Worm (Caenorhabditis elegans) whole organism, L4 larva: ENCODE data around the gene pks-1.

Source experiments
- T20F7.1 ChIP-seq: fragments of 200-800 bp; sonication (Bioruptor generic); optimal IDR thresholded peaks from 2 replicates; lab custom pipeline; 2018; ENCODE audit warnings: mild to moderate bottlenecking, missing genetic modification characterization, missing compliant biosample characterization
- T26A8.4 ChIP-seq: fragments of 200-800 bp; sonication (Bioruptor generic); IDR thresholded peaks from 2 replicates; pipeline ENCODE4 v1.3.6; 2022; ENCODE audit warnings: missing genetic modification characterization, missing compliant biosample characterization
- Y105C5A.15 ChIP-seq: fragments of 200-800 bp; sonication (Bioruptor generic); IDR thresholded peaks from 2 replicates; pipeline ENCODE4 v1.3.6; 2022; ENCODE audit warnings: missing genetic modification characterization, missing compliant biosample characterization
- Y48G9A.11 ChIP-seq: fragments of 200-800 bp; sonication (Bioruptor generic); IDR thresholded peaks from 2 replicates; pipeline ENCODE4 v1.3.6; 2022; ENCODE audit warnings: missing genetic modification reagents, missing genetic modification characterization, missing compliant biosample characterization
- Y5F2A.4 ChIP-seq: fragments of 200-800 bp; sonication (Bioruptor generic); optimal IDR thresholded peaks from 2 replicates; lab custom pipeline; 2018; ENCODE audit warnings: mild to moderate bottlenecking, missing genetic modification characterization, missing compliant biosample characterization
- Y75B8A.6 ChIP-seq: fragments of 200-800 bp; sonication (Bioruptor generic); IDR thresholded peaks from 2 replicates; pipeline ENCODE4 v1.3.6; 2022; ENCODE audit warnings: missing genetic modification reagents, missing genetic modification characterization, missing compliant biosample characterization
- ZK337.2 ChIP-seq: fragments of 200-800 bp; sonication (Bioruptor generic); IDR thresholded peaks from 2 replicates; pipeline ENCODE4 v1.3.6; 2022; ENCODE audit warnings: missing genetic modification reagents, missing genetic modification characterization, missing compliant biosample characterization
- ZK546.5 ChIP-seq, 2 experiments: sonication (generic microtip); optimal IDR thresholded peaks; 2 replicates each; lab custom pipeline; 2017; ENCODE audit warnings: missing biosample characterization in 2 of 2, missing genetic modification characterization in 2 of 2
- aha-1 ChIP-seq: fragments of 150-350 bp; peaks from one replicate; lab custom pipeline; 2014; ENCODE audit warnings: missing biosample characterization, missing genetic modification characterization
- aly-2 ChIP-seq: sonication (generic microtip); optimal IDR thresholded peaks from 2 replicates; lab custom pipeline; 2018; ENCODE audit warnings: missing biosample characterization, missing genetic modification characterization
- ama-1 ChIP-seq: fragments of 150-350 bp; optimal IDR thresholded peaks from 2 replicates; lab custom pipeline; 2014; ENCODE audit warnings: inconsistent platforms, mixed read lengths
- ceh-20 ChIP-seq: fragments of 200-800 bp; sonication (Bioruptor generic); IDR thresholded peaks from 2 replicates; pipeline ENCODE4 v1.3.6; 2022; ENCODE audit warnings: missing genetic modification reagents, missing genetic modification characterization, missing compliant biosample characterization
- ceh-62 ChIP-seq: sonication (generic microtip); optimal IDR thresholded peaks from 2 replicates; lab custom pipeline; 2017; ENCODE audit warnings: missing biosample characterization, missing genetic modification characterization
- cey-2 ChIP-seq: sonication (generic microtip); optimal IDR thresholded peaks from 3 replicates; lab custom pipeline; 2017; ENCODE audit warnings: missing genetic modification characterization, mild to moderate bottlenecking, missing compliant biosample characterization, antibody characterized with exemption, borderline replicate concordance; ENCODE audit not compliant: insufficient read depth
- daf-8 ChIP-seq: fragments of 200-800 bp; sonication (Bioruptor generic); IDR thresholded peaks from 2 replicates; pipeline ENCODE4 v1.3.6; 2022; ENCODE audit warnings: missing genetic modification characterization, missing compliant biosample characterization
- dmd-8 ChIP-seq: fragments of 200-800 bp; sonication (Bioruptor generic); IDR thresholded peaks from 2 replicates; pipeline ENCODE4 v1.3.6; 2022; ENCODE audit warnings: missing genetic modification characterization, missing compliant biosample characterization
- dmd-9 ChIP-seq: fragments of 200-800 bp; sonication (Bioruptor generic); IDR thresholded peaks from 2 replicates; pipeline ENCODE4 v1.3.6; 2022; ENCODE audit warnings: missing genetic modification reagents, missing genetic modification characterization, missing compliant biosample characterization
- duxl-1 ChIP-seq: sonication (generic microtip); optimal IDR thresholded peaks from 2 replicates; lab custom pipeline; 2016; ENCODE audit warnings: mild to moderate bottlenecking, missing genetic modification characterization, moderate library complexity, missing compliant biosample characterization; ENCODE audit not compliant: poor library complexity
- egl-27 ChIP-seq: sonication (generic microtip); optimal IDR thresholded peaks from 3 replicates; lab custom pipeline; 2017; ENCODE audit warnings: missing biosample characterization, missing genetic modification reagents, missing genetic modification characterization
- egl-43 ChIP-seq: fragments of 200-800 bp; sonication (Bioruptor generic); IDR thresholded peaks from 2 replicates; pipeline ENCODE4 v1.3.6; 2022; ENCODE audit warnings: missing genetic modification reagents, missing genetic modification characterization, missing compliant biosample characterization
- gei-8 ChIP-seq: fragments of 200-800 bp; sonication (Bioruptor generic); optimal IDR thresholded peaks from 2 replicates; lab custom pipeline; 2018; ENCODE audit warnings: mild to moderate bottlenecking, missing genetic modification characterization, missing compliant biosample characterization
- hif-1 ChIP-seq, 2 experiments: sonication (generic microtip); optimal IDR thresholded peaks; 2 replicates each; lab custom pipeline; 2016 to 2017; ENCODE audit warnings: missing compliant biosample characterization in 2 of 2, missing genetic modification characterization in 2 of 2, missing genetic modification reagents in 2 of 2, missing genotype in 2 of 2, mild to moderate bottlenecking in 1 of 2
- hlh-30 ChIP-seq: sonication (generic microtip); optimal IDR thresholded peaks from 2 replicates; lab custom pipeline; 2017; ENCODE audit warnings: antibody characterized with exemption, mild to moderate bottlenecking, missing genetic modification characterization, missing compliant biosample characterization; ENCODE audit not compliant: insufficient read depth
- jun-1 ChIP-seq: fragments of 150-350 bp; optimal IDR thresholded peaks from 2 replicates; lab custom pipeline; 2014; ENCODE audit warnings: missing biosample characterization, missing genetic modification reagents, missing genetic modification characterization
- lim-7 ChIP-seq: fragments of 200-800 bp; sonication (Bioruptor generic); IDR thresholded peaks from 2 replicates; pipeline ENCODE4 v1.3.6; 2022; ENCODE audit warnings: missing genetic modification characterization, missing compliant biosample characterization
- lin-13 ChIP-seq: fragments of 150-350 bp; optimal IDR thresholded peaks from 2 replicates; lab custom pipeline; 2014; ENCODE audit warnings: missing biosample characterization, missing genetic modification reagents, missing genetic modification characterization
- lin-29 ChIP-seq: fragments of 200-800 bp; sonication (Bioruptor generic); IDR thresholded peaks from 2 replicates; pipeline ENCODE4 v1.3.6; 2022; ENCODE audit warnings: missing genetic modification reagents, missing genetic modification characterization, missing compliant biosample characterization
- lin-38 ChIP-seq: fragments of 200-800 bp; sonication (Bioruptor generic); IDR thresholded peaks from 2 replicates; pipeline ENCODE4 v1.3.6; 2022; ENCODE audit warnings: missing genetic modification reagents, missing genetic modification characterization, missing compliant biosample characterization
- lir-3 ChIP-seq: sonication (generic microtip); optimal IDR thresholded peaks from 2 replicates; lab custom pipeline; 2016; ENCODE audit warnings: mild to moderate bottlenecking, missing genetic modification characterization, missing compliant biosample characterization
- madf-5 ChIP-seq, 2 experiments: fragments of 200-800 bp; sonication (Bioruptor generic); IDR thresholded peaks; 2 replicates each; pipeline ENCODE4 v1.3.6; 2022; ENCODE audit warnings: missing compliant biosample characterization in 2 of 2, missing genetic modification characterization in 2 of 2
- mdt-29 ChIP-seq: fragments of 200-800 bp; sonication (Bioruptor generic); IDR thresholded peaks from 2 replicates; pipeline ENCODE4 v1.3.6; 2022; ENCODE audit warnings: missing genetic modification reagents, missing genetic modification characterization, missing compliant biosample characterization
- mep-1 ChIP-seq: fragments of 150-350 bp; sonication (generic microtip); optimal IDR thresholded peaks from 3 replicates; lab custom pipeline; 2014; ENCODE audit warnings: missing biosample characterization, missing genetic modification characterization
- mes-2 ChIP-seq: sonication (generic microtip); optimal IDR thresholded peaks from 2 replicates; lab custom pipeline; 2016; ENCODE audit warnings: missing genotype, mild to moderate bottlenecking, missing genetic modification characterization, missing compliant biosample characterization; ENCODE audit not compliant: poor library complexity, severe bottlenecking
- mxl-2 ChIP-seq: fragments of 200-800 bp; sonication (Bioruptor generic); conservative IDR thresholded peaks from 2 replicates; pipeline ENCODE4 v1.3.6; 2022; ENCODE audit warnings: missing genetic modification reagents, missing genetic modification characterization, missing compliant biosample characterization
- mxl-3 ChIP-seq: fragments of 200-800 bp; sonication (Bioruptor generic); optimal IDR thresholded peaks from 2 replicates; lab custom pipeline; 2018; ENCODE audit warnings: mild to moderate bottlenecking, missing genetic modification characterization, missing compliant biosample characterization
- nhr-11 ChIP-seq: fragments of 150-350 bp; optimal IDR thresholded peaks from 2 replicates; lab custom pipeline; 2014; ENCODE audit warnings: missing biosample characterization, missing genetic modification characterization
- nhr-111 ChIP-seq: fragments of 200-800 bp; sonication (Bioruptor generic); optimal IDR thresholded peaks from 2 replicates; lab custom pipeline; 2018; ENCODE audit warnings: mild to moderate bottlenecking, missing genetic modification characterization, missing compliant biosample characterization
- nhr-237 ChIP-seq: sonication (generic microtip); optimal IDR thresholded peaks from 2 replicates; lab custom pipeline; 2017; ENCODE audit warnings: missing biosample characterization, missing genetic modification characterization
- nhr-25 ChIP-seq: sonication (generic microtip); optimal IDR thresholded peaks from 2 replicates; lab custom pipeline; 2017; ENCODE audit warnings: missing genetic modification characterization, mild to moderate bottlenecking, missing compliant biosample characterization, antibody characterized with exemption, moderate library complexity, borderline replicate concordance; ENCODE audit not compliant: insufficient read depth
- nhr-41 ChIP-seq: fragments of 200-800 bp; sonication (Bioruptor generic); IDR thresholded peaks from 2 replicates; pipeline ENCODE4 v1.3.6; 2022; ENCODE audit warnings: missing genetic modification reagents, missing genetic modification characterization, missing compliant biosample characterization
- nhr-42 ChIP-seq: fragments of 200-800 bp; sonication (Bioruptor generic); IDR thresholded peaks from 2 replicates; pipeline ENCODE4 v1.3.6; 2022; ENCODE audit warnings: missing genetic modification characterization, missing compliant biosample characterization
- nhr-77 ChIP-seq: fragments of 150-350 bp; optimal IDR thresholded peaks from 2 replicates; lab custom pipeline; 2014; ENCODE audit warnings: missing biosample characterization, missing genetic modification characterization
- php-3 ChIP-seq: fragments of 200-800 bp; sonication (Bioruptor generic); IDR thresholded peaks from 2 replicates; pipeline ENCODE4 v1.3.6; 2022; ENCODE audit warnings: missing genetic modification reagents, missing genetic modification characterization, missing compliant biosample characterization
- rbr-2 ChIP-seq: sonication (generic microtip); optimal IDR thresholded peaks from 2 replicates; lab custom pipeline; 2016; ENCODE audit warnings: missing genotype, missing genetic modification characterization, missing compliant biosample characterization
- tra-1 ChIP-seq: fragments of 200-800 bp; sonication (Bioruptor generic); IDR thresholded peaks from 2 replicates; pipeline ENCODE4 v1.3.6; 2022; ENCODE audit warnings: missing genetic modification reagents, missing genetic modification characterization, missing compliant biosample characterization
- unc-39 ChIP-seq: sonication (generic microtip); optimal IDR thresholded peaks from 2 replicates; lab custom pipeline; 2017; ENCODE audit warnings: missing biosample characterization, missing genetic modification characterization
- vab-7 ChIP-seq: fragments of 200-800 bp; sonication (Bioruptor generic); IDR thresholded peaks from 2 replicates; pipeline ENCODE4 v1.3.6; 2022; ENCODE audit warnings: missing genetic modification reagents, missing genetic modification characterization, missing compliant biosample characterization
- zfp-2 ChIP-seq: sonication (generic microtip); optimal IDR thresholded peaks from 2 replicates; lab custom pipeline; 2016; ENCODE audit warnings: mild to moderate bottlenecking, missing genetic modification characterization, missing compliant biosample characterization
- zip-2 ChIP-seq: fragments of 150-350 bp; optimal IDR thresholded peaks from 2 replicates; lab custom pipeline; 2014; ENCODE audit warnings: missing biosample characterization, missing genetic modification characterization
- ztf-11 ChIP-seq: fragments of 150-350 bp; optimal IDR thresholded peaks from 2 replicates; lab custom pipeline; 2014; ENCODE audit warnings: missing biosample characterization, missing genetic modification characterization

The pks-1 gene

DNA sequence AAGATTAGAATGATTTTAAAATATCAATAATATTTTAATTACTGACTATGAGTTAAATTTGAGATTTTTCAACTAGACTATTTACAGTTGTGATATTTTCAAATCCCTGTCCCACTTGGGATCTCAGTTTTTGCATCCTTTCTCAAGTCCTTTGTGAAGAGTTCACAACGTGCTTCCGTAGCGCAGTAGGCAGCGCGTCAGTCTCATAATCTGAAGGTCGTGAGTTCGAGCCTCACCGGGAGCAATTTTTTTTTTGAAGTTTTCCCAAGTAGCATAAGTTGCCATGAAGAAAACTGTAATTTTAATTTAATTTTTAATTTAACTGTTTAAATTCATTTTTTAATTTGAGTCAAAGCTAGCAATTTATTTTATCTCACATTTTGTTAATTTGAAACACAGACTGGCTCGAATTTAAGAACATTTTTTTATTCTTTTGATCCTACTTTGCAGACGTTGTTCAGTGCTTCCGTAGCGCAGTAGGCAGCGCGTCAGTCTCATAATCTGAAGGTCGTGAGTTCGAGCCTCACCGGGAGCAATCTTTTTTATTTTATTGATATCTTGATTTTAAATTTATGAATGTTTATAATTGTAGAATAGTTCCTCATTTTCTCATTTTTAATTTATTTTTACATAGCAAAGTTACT is 71.8 kb downstream of the pks-1 start:
- TF ChIP-seq zfp-2 (tag; lab: Kevin White, UChicago): no peak
- TF ChIP-seq ztf-11 (tag; lab: Kevin White, UChicago): no peak
- no peak for TF ChIP-seq tra-1 (GFP tag; lab: Robert Waterston, UW)
- no peak for TF ChIP-seq mxl-3 (GFP tag; lab: Kevin White, UChicago)
- TF ChIP-seq lin-29 (GFP tag; lab: Robert Waterston, UW): no peak
- TF ChIP-seq aly-2 (tag; lab: Kevin White, UChicago): no peak
- no peak for TF ChIP-seq dmd-8 (GFP tag; lab: Robert Waterston, UW)
- TF ChIP-seq aha-1: no peak
- no peak for TF ChIP-seq ceh-62 (tag; lab: Kevin White, UChicago)
- TF ChIP-seq jun-1 (tag; lab: Kevin White, UChicago): no peak
- no peak; the same call in 1 of the 2 replicates for TF ChIP-seq daf-8 (GFP tag; lab: Robert Waterston, UW)
- TF ChIP-seq zip-2 (tag; lab: Kevin White, UChicago): no peak
- no peak for TF ChIP-seq hlh-30 (tag; lab: Kevin White, UChicago)
- TF ChIP-seq hif-1 (tag; optimal IDR thresholded peaks at IDR 0.05; lab: Kevin White, UChicago): no peak
- TF ChIP-seq T26A8.4 (GFP tag; lab: Robert Waterston, UW): no peak
- 0 out of 2 replicates have a peak, but pooled peaks have one; percentile 9 for TF ChIP-seq nhr-42 (GFP tag; lab: Robert Waterston, UW)
- no peak for TF ChIP-seq Y5F2A.4 (GFP tag; lab: Kevin White, UChicago)
- TF ChIP-seq egl-27 (tag; lab: Kevin White, UChicago): no peak
- no peak for TF ChIP-seq nhr-111 (GFP tag; lab: Kevin White, UChicago)
- no peak for TF ChIP-seq madf-5 (GFP tag; IDR thresholded peaks at IDR 0.05; lab: Robert Waterston, UW)
- peak; percentile 59 for TF ChIP-seq lin-38 (GFP tag; lab: Robert Waterston, UW)
- TF ChIP-seq egl-43 (GFP tag; lab: Robert Waterston, UW): peak; percentile 56; the same call in 1 of the 2 replicates
- TF ChIP-seq ceh-20 (GFP tag; lab: Robert Waterston, UW): no peak
- no peak for TF ChIP-seq mxl-2 (GFP tag; lab: Robert Waterston, UW)
- no peak for TF ChIP-seq nhr-11 (tag; lab: Kevin White, UChicago)
- no peak for TF ChIP-seq ZK337.2
- no peak for TF ChIP-seq php-3 (GFP tag; lab: Robert Waterston, UW)
- no peak for TF ChIP-seq Y75B8A.6 (GFP tag; lab: Robert Waterston, UW)
- TF ChIP-seq rbr-2 (tag; lab: Kevin White, UChicago): no peak
- no peak for TF ChIP-seq cey-2 (tag; lab: Kevin White, UChicago)
- no peak for TF ChIP-seq lir-3 (tag; lab: Kevin White, UChicago)
- no peak for TF ChIP-seq mdt-29 (GFP tag; lab: Robert Waterston, UW)
- TF ChIP-seq vab-7: 0 out of 2 replicates have a peak, but pooled peaks have one; percentile 36
- TF ChIP-seq nhr-41 (GFP tag; lab: Robert Waterston, UW): peak; percentile 10; the same call in 1 of the 2 replicates
- TF ChIP-seq unc-39 (tag; lab: Kevin White, UChicago): no peak
- no peak for TF ChIP-seq nhr-25 (tag; lab: Kevin White, UChicago)
- peak; percentile 57 for TF ChIP-seq mes-2 (tag; lab: Kevin White, UChicago)
- TF ChIP-seq ama-1 (lab: Kevin White, UChicago): no peak
- TF ChIP-seq nhr-237: no peak
- no peak for TF ChIP-seq ZK546.5 (tag; optimal IDR thresholded peaks at IDR 0.05; lab: Kevin White, UChicago)
- no peak for TF ChIP-seq lin-13 (GFP tag; lab: Kevin White, UChicago)
- TF ChIP-seq lim-7 (GFP tag; lab: Robert Waterston, UW): peak; percentile 59
- TF ChIP-seq nhr-77 (tag; lab: Kevin White, UChicago): no peak
- TF ChIP-seq Y48G9A.11 (GFP tag; lab: Robert Waterston, UW): no peak
- TF ChIP-seq T20F7.1: peak; percentile 26
- no peak for TF ChIP-seq Y105C5A.15 (GFP tag; lab: Robert Waterston, UW)
- no peak for TF ChIP-seq dmd-9 (GFP tag; lab: Robert Waterston, UW)
- TF ChIP-seq mep-1 (tag; lab: Kevin White, UChicago): peak; percentile 50
- no peak for TF ChIP-seq gei-8 (GFP tag; lab: Kevin White, UChicago)
- peak; percentile 29 for TF ChIP-seq duxl-1 (tag; lab: Kevin White, UChicago)
